Fruit fly (Drosophila melanogaster) whole organism: ENCODE results near the gene ND-13A.

Experiments
- CG8478 ChIP-seq: fragments of >200 bp; optimal IDR thresholded peaks from 2 replicates; lab custom pipeline; 2018; ENCODE audit warnings: inconsistent platforms
- Dll ChIP-seq: fragments of >200 bp; optimal IDR thresholded peaks from 2 replicates; lab custom pipeline; 2017
- EcR ChIP-seq, 2 experiments: fragments of >200 bp; optimal IDR thresholded peaks; 2 replicates each; lab custom pipeline; 2017; ENCODE audit warnings: missing biosample characterization in 2 of 2, missing genetic modification characterization in 2 of 2, missing genetic modification reagents in 2 of 2
- pan ChIP-seq: fragments of >200 bp; optimal IDR thresholded peaks from 2 replicates; lab custom pipeline; 2017
- psq ChIP-seq: fragments of >200 bp; optimal IDR thresholded peaks from 2 replicates; lab custom pipeline; 2017
- usp ChIP-seq: fragments of >200 bp; optimal IDR thresholded peaks from 2 replicates; lab custom pipeline; 2017; ENCODE audit warnings: missing biosample characterization, missing genetic modification characterization, mixed read lengths

ND-13A gene

dm6 chr2L:5092992-5093695 is 6.9 kb downstream of the ND-13A start, which contains the start of gene Pgant5:
TSS of gene Pgant5 (minus strand) at chr2L:5093592.
- TF ChIP-seq CG8478 (lab: Kevin White, UChicago) (peak; percentile 92), psq (lab: Kevin White, UChicago) (no peak)

DNA sequence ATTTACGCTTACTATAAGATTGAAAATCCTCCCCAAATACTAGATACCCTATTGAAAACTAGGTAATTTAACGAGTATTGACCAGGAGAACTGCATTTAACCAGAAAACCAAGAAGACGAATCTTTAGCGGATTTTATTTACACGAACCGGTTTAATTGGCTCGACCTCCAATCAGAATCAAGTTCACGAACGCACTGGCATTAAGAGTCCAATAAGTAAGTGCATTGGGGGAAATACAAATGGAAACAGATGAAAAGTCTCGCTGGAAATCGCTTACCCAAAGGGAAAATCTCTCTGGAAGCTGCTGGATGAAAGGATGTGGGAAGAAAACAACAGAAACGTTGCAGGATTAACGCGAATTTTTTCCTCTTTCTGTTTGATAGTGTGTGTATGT is 7.5 kb downstream of the ND-13A start:
- no peak for TF ChIP-seq pan (lab: Kevin White, UChicago)

DNA sequence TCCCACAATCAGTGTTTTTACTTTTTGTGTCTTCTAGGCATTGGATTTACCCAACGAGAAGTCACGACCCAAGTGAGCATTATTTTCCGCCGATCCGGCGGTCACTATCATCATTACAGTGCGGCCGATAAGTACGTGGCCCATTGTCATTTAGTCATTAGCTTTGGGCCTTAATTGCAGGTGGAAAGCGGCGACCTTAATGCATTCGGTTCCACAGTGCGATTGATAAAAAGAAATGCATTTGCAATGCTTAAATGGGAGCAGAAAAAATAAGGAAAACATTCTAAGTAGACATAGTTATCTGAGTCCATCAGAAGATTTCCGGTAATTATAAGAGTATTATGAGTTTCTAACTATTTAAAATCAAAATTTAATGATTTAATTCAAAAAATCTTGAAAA is 7.9 kb downstream of the ND-13A start:
- TF ChIP-seq EcR (GFP tag; optimal IDR thresholded peaks at IDR 0.05; lab: Kevin White, UChicago) (no peak), Dll (no peak), pan (lab: Kevin White, UChicago) (no peak), psq (lab: Kevin White, UChicago) (no peak), CG8478 (lab: Kevin White, UChicago) (no peak)

DNA sequence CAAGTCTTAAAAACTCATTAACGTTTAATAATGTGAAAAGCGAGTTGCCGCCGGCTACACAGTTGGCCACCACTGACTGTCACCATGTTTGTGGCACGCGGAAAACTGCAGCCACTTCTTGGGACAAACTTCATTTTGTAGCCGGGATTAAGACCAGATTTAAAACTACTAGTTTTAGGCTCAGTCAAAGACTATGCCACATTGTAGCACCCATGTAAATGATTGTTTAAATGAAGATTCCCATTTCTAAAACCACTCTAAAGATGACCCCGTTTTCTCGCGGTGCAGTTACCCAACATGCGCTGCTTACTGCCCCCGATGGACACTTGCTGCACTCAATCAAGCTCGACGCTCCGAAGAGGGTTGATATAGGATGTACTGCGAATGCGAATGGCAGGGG is 9.7 kb downstream of the ND-13A start:
- TF ChIP-seq pan (lab: Kevin White, UChicago) (no peak), Dll (no peak), EcR (GFP tag; optimal IDR thresholded peaks at IDR 0.05; lab: Kevin White, UChicago) (no peak), psq (lab: Kevin White, UChicago) (no peak)

DNA sequence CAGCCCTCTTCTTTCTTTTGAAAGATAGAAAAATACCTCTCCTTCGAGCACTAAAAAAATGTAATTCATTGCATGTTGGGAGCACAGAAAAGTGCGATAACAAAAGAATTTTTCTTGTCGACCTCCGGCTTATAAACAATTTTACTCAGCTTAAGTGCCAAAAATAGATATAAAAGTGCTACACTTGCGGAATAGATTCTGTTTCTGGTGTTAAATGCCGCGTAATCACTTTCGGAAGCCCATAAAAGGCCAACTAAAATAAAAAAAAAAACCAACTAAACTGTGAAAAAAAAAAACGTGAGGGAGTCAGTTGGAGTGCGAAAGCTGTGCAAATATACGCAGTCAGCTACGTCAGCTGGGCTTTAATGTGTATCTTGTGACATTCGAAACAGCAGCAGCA is 10.4 kb downstream of the ND-13A start:
- no peak for TF ChIP-seq CG8478 (lab: Kevin White, UChicago)
- TF ChIP-seq EcR (GFP tag; optimal IDR thresholded peaks at IDR 0.05; lab: Kevin White, UChicago) = no peak
- TF ChIP-seq Dll = no peak
- no peak for TF ChIP-seq pan (lab: Kevin White, UChicago)
- TF ChIP-seq usp = no peak
- TF ChIP-seq psq (lab: Kevin White, UChicago) = no peak

- TF ChIP-seq Dll = no peak
These were observed 11.3 kb downstream of the ND-13A start for dm6 chr2L:5088649-5089270.

- no peak for TF ChIP-seq usp
- TF ChIP-seq Dll = no peak
- TF ChIP-seq CG8478 (lab: Kevin White, UChicago) = no peak
- TF ChIP-seq pan (lab: Kevin White, UChicago) = no peak
- no peak for TF ChIP-seq EcR (GFP tag; optimal IDR thresholded peaks at IDR 0.05; lab: Kevin White, UChicago)
- TF ChIP-seq psq (lab: Kevin White, UChicago) = no peak
These were observed 13.1 kb downstream of the ND-13A start for dm6 chr2L:5086905-5087522.

dm6 chr2L:5085561-5085960 is 14.5 kb downstream of the ND-13A start:
- TF ChIP-seq usp (no peak), EcR (GFP tag; optimal IDR thresholded peaks at IDR 0.05; lab: Kevin White, UChicago) (no peak)

dm6 chr2L:5084586-5085257 is 15.4 kb downstream of the ND-13A start:
- no peak for TF ChIP-seq psq (lab: Kevin White, UChicago)
- TF ChIP-seq CG8478 (lab: Kevin White, UChicago) = no peak
- TF ChIP-seq EcR (GFP tag; optimal IDR thresholded peaks at IDR 0.05; lab: Kevin White, UChicago) = peak in 1 of 2 experiments; percentile 18
- TF ChIP-seq pan (lab: Kevin White, UChicago) = no peak
- no peak for TF ChIP-seq usp

- no peak for TF ChIP-seq pan (lab: Kevin White, UChicago)
- TF ChIP-seq Dll = no peak
- no peak for TF ChIP-seq EcR (GFP tag; optimal IDR thresholded peaks at IDR 0.05; lab: Kevin White, UChicago)
- no peak for TF ChIP-seq psq (lab: Kevin White, UChicago)
- no peak for TF ChIP-seq usp
- no peak for TF ChIP-seq CG8478 (lab: Kevin White, UChicago)
These were observed 19.7 kb downstream of the ND-13A start for dm6 chr2L:5080225-5080867.

dm6 chr2L:5079200-5079599 is 20.9 kb downstream of the ND-13A start:
- no peak for TF ChIP-seq Dll
- TF ChIP-seq EcR (GFP tag; optimal IDR thresholded peaks at IDR 0.05; lab: Kevin White, UChicago) = no peak
- no peak for TF ChIP-seq pan (lab: Kevin White, UChicago)
- TF ChIP-seq CG8478 (lab: Kevin White, UChicago) = no peak
- no peak for TF ChIP-seq usp
- no peak for TF ChIP-seq psq (lab: Kevin White, UChicago)

dm6 chr2L:5072357-5072756 is 27.7 kb downstream of the ND-13A start:
- TF ChIP-seq Dll (no peak), psq (lab: Kevin White, UChicago) (no peak), EcR (GFP tag; optimal IDR thresholded peaks at IDR 0.05; lab: Kevin White, UChicago) (no peak), CG8478 (lab: Kevin White, UChicago) (no peak), usp (no peak), pan (lab: Kevin White, UChicago) (no peak)
